Fruit fly (Drosophila melanogaster) whole organism, embryonic: ENCODE measurements around the gene trk.

Source experiments
- Bdp1 ChIP-seq: fragments of 200-800 bp; sonication (Bioruptor generic); optimal IDR thresholded peaks from 3 replicates; lab custom pipeline; 2016; ENCODE audit warnings: missing biosample characterization, missing genetic modification characterization
- CG10543 ChIP-seq: fragments of 200-800 bp; sonication (Bioruptor generic); optimal IDR thresholded peaks from 3 replicates; lab custom pipeline; 2017; ENCODE audit warnings: missing biosample characterization, mild to moderate bottlenecking, missing genetic modification characterization, moderate library complexity
- CG13296 ChIP-seq: fragments of 200-800 bp; sonication (Bioruptor generic); optimal IDR thresholded peaks from 3 replicates; lab custom pipeline; 2018; ENCODE audit warnings: missing biosample characterization, mild to moderate bottlenecking, missing genetic modification characterization
- CG15073 ChIP-seq: fragments of 200-800 bp; sonication (Bioruptor generic); optimal IDR thresholded peaks from 2 replicates; lab custom pipeline; 2016; ENCODE audit warnings: missing biosample characterization, missing genetic modification characterization
- CG15479 ChIP-seq: fragments of 200-800 bp; sonication (Bioruptor generic); optimal IDR thresholded peaks from 3 replicates; lab custom pipeline; 2019; ENCODE audit warnings: missing biosample characterization, mild to moderate bottlenecking, missing genetic modification characterization, moderate library complexity
- CG15696 ChIP-seq: fragments of 200-800 bp; sonication (Bioruptor generic); optimal IDR thresholded peaks from 2 replicates; lab custom pipeline; 2019; ENCODE audit warnings: missing biosample characterization, mild to moderate bottlenecking, missing genetic modification characterization, moderate library complexity
- CG1647 ChIP-seq: fragments of 200-800 bp; sonication (Bioruptor generic); optimal IDR thresholded peaks from 3 replicates; lab custom pipeline; 2016; ENCODE audit warnings: missing biosample characterization, missing genetic modification characterization
- CG16815 ChIP-seq: fragments of 200-800 bp; sonication (Bioruptor generic); optimal IDR thresholded peaks from 3 replicates; lab custom pipeline; 2017; ENCODE audit warnings: missing biosample characterization, mild to moderate bottlenecking, missing genetic modification characterization
- CG17359 ChIP-seq: fragments of 200-800 bp; sonication (Bioruptor generic); optimal IDR thresholded peaks from 3 replicates; lab custom pipeline; 2018; ENCODE audit warnings: missing biosample characterization, mild to moderate bottlenecking, missing genetic modification characterization, moderate library complexity
- CG17385 ChIP-seq: fragments of 200-800 bp; sonication (Bioruptor generic); optimal IDR thresholded peaks from 3 replicates; lab custom pipeline; 2018; ENCODE audit warnings: missing biosample characterization, mild to moderate bottlenecking, missing genetic modification characterization
- CG17829 ChIP-seq: fragments of 200-800 bp; optimal IDR thresholded peaks from 2 replicates; lab custom pipeline; 2019; ENCODE audit warnings: missing biosample characterization, mild to moderate bottlenecking, missing genetic modification characterization, moderate library complexity
- CG1832 ChIP-seq: fragments of 200-800 bp; sonication (Bioruptor generic); optimal IDR thresholded peaks from 2 replicates; lab custom pipeline; 2017; ENCODE audit warnings: missing biosample characterization, mild to moderate bottlenecking, missing genetic modification characterization, inconsistent platforms
- CG2129 ChIP-seq: fragments of 200-800 bp; sonication (Bioruptor generic); IDR thresholded peaks from 2 replicates; pipeline ENCODE4 v1.3.6; 2022; ENCODE audit warnings: missing biosample characterization, missing genetic modification characterization; ENCODE audit not compliant: partially characterized antibody
- CG43689 ChIP-seq: fragments of 200-800 bp; sonication (Bioruptor generic); IDR thresholded peaks from 2 replicates; pipeline ENCODE4 v1.3.6; 2022; ENCODE audit warnings: missing biosample characterization, missing genetic modification characterization
- CG6254 ChIP-seq: fragments of 200-800 bp; sonication (Bioruptor generic); optimal IDR thresholded peaks from 3 replicates; lab custom pipeline; 2017; ENCODE audit warnings: mild to moderate bottlenecking, missing biosample characterization, missing genetic modification reagents, missing genetic modification characterization
- CG6813 ChIP-seq: fragments of 200-800 bp; sonication (Bioruptor generic); optimal IDR thresholded peaks from 2 replicates; lab custom pipeline; 2017; ENCODE audit warnings: missing biosample characterization, missing genetic modification characterization, mild to moderate bottlenecking, moderate library complexity, missing genetic modification reagents
- CTCF ChIP-seq: fragments of 200-800 bp; sonication (Bioruptor generic); optimal IDR thresholded peaks from 2 replicates; lab custom pipeline; 2017; ENCODE audit warnings: missing biosample characterization, mild to moderate bottlenecking, missing genetic modification characterization, moderate library complexity
- CoRest ChIP-seq: fragments of 200-800 bp; sonication (Bioruptor generic); optimal IDR thresholded peaks from 3 replicates; lab custom pipeline; 2018; ENCODE audit warnings: missing biosample characterization, mild to moderate bottlenecking, missing genetic modification characterization, moderate library complexity
- Deaf1 ChIP-seq: fragments of 200-800 bp; optimal IDR thresholded peaks from 3 replicates; lab custom pipeline; 2019; ENCODE audit warnings: missing biosample characterization, mild to moderate bottlenecking, missing genetic modification characterization, moderate library complexity
- Doc2 ChIP-seq: fragments of 200-800 bp; sonication (Bioruptor generic); IDR thresholded peaks from 2 replicates; pipeline ENCODE4 v1.3.6; 2022; ENCODE audit warnings: missing biosample characterization, missing genetic modification characterization
- HLHmδ ChIP-seq: fragments of 200-800 bp; sonication (Bioruptor generic); optimal IDR thresholded peaks from 2 replicates; lab custom pipeline; 2018; ENCODE audit warnings: missing biosample characterization, mild to moderate bottlenecking, missing genetic modification characterization, moderate library complexity
- Lhr ChIP-seq: fragments of 200-800 bp; sonication (Bioruptor generic); optimal IDR thresholded peaks from 3 replicates; lab custom pipeline; 2017; ENCODE audit warnings: mild to moderate bottlenecking, missing biosample characterization, missing genetic modification reagents, missing genetic modification characterization
- Lim3 ChIP-seq: fragments of 200-800 bp; sonication (Bioruptor generic); IDR thresholded peaks from 2 replicates; pipeline ENCODE4 v1.3.6; 2022; ENCODE audit warnings: missing biosample characterization, missing genetic modification characterization
- Sry-β ChIP-seq: fragments of 200-800 bp; sonication (Bioruptor generic); optimal IDR thresholded peaks from 2 replicates; lab custom pipeline; 2018; ENCODE audit warnings: missing biosample characterization, mild to moderate bottlenecking, missing genetic modification characterization, moderate library complexity
- TFAM ChIP-seq: fragments of 200-800 bp; sonication (Bioruptor generic); optimal IDR thresholded peaks from 2 replicates; lab custom pipeline; 2017; ENCODE audit warnings: missing biosample characterization, missing genetic modification characterization, inconsistent platforms
- Trl ChIP-seq, 3 experiments: fragments of >200 bp in 2 of 3; fragments of 200-800 bp in 1 of 3; sonication (Bioruptor generic) in 1 of 3; optimal IDR thresholded peaks; 2 replicates in 1 of 3; 3 replicates in 2 of 3; lab custom pipeline; 2016 to 2017; ENCODE audit warnings: missing biosample characterization in 1 of 3, missing genetic modification characterization in 1 of 3
- bab2 ChIP-seq: fragments of 200-800 bp; sonication (Bioruptor generic); optimal IDR thresholded peaks from 2 replicates; lab custom pipeline; 2016; ENCODE audit warnings: missing biosample characterization, missing genetic modification characterization
- cas ChIP-seq: fragments of 200-800 bp; sonication (Bioruptor generic); IDR thresholded peaks from 2 replicates; pipeline ENCODE4 v1.3.6; 2022; ENCODE audit warnings: missing biosample characterization, missing genetic modification characterization
- caup ChIP-seq: fragments of 200-800 bp; sonication (Bioruptor generic); optimal IDR thresholded peaks from 3 replicates; lab custom pipeline; 2017; ENCODE audit warnings: missing biosample characterization, mild to moderate bottlenecking, missing genetic modification characterization, moderate library complexity; ENCODE audit not compliant: severe bottlenecking
- chinmo ChIP-seq: fragments of 200-800 bp; sonication (Bioruptor generic); IDR thresholded peaks from 4 replicates; pipeline ENCODE4 v1.3.6; 2022; ENCODE audit warnings: missing biosample characterization, missing genetic modification characterization; ENCODE audit not compliant: partially characterized antibody
- ems ChIP-seq: fragments of 200-800 bp; sonication (Bioruptor generic); optimal IDR thresholded peaks from 3 replicates; lab custom pipeline; 2016; ENCODE audit warnings: missing biosample characterization, missing genetic modification characterization
- exex ChIP-seq: fragments of 200-800 bp; sonication (Bioruptor generic); optimal IDR thresholded peaks from 4 replicates; lab custom pipeline; 2018; ENCODE audit warnings: missing biosample characterization, mild to moderate bottlenecking, missing genetic modification characterization, moderate library complexity
- fd96Cb ChIP-seq: fragments of 200-800 bp; sonication (Bioruptor generic); optimal IDR thresholded peaks from 2 replicates; lab custom pipeline; 2018; ENCODE audit warnings: missing biosample characterization, mild to moderate bottlenecking, missing genetic modification characterization, moderate library complexity
- gt ChIP-seq: fragments of 200-800 bp; sonication (Bioruptor generic); IDR thresholded peaks from 2 replicates; pipeline ENCODE4 v1.3.6; 2022; ENCODE audit warnings: missing biosample characterization, missing genetic modification characterization
- ham ChIP-seq: fragments of 200-800 bp; sonication (Bioruptor generic); IDR thresholded peaks from 2 replicates; pipeline ENCODE4 v1.3.6; 2022; ENCODE audit warnings: missing biosample characterization, missing genetic modification characterization
- hth ChIP-seq: fragments of >200 bp; optimal IDR thresholded peaks from 2 replicates; lab custom pipeline; 2017; ENCODE audit warnings: inconsistent platforms
- lab ChIP-seq: fragments of 200-800 bp; sonication (Bioruptor generic); optimal IDR thresholded peaks from 3 replicates; lab custom pipeline; 2017; ENCODE audit warnings: missing biosample characterization, missing genetic modification characterization, mild to moderate bottlenecking, moderate library complexity, missing genetic modification reagents
- lmd ChIP-seq: fragments of 200-800 bp; sonication (Bioruptor generic); IDR thresholded peaks from 2 replicates; pipeline ENCODE4 v1.3.6; 2022; ENCODE audit warnings: missing biosample characterization, missing genetic modification characterization
- mirr ChIP-seq: fragments of 200-800 bp; sonication (Bioruptor generic); optimal IDR thresholded peaks from 3 replicates; lab custom pipeline; 2018; ENCODE audit warnings: missing biosample characterization, mild to moderate bottlenecking, missing genetic modification characterization
- nerfin-2 ChIP-seq: fragments of 200-800 bp; sonication (Bioruptor generic); IDR thresholded peaks from 2 replicates; pipeline ENCODE4 v1.3.6; 2022; ENCODE audit warnings: missing biosample characterization, missing genetic modification characterization; ENCODE audit not compliant: partially characterized antibody
- otp ChIP-seq: fragments of 200-800 bp; sonication (Bioruptor generic); IDR thresholded peaks from 3 replicates; pipeline ENCODE4, ENCODE4 v1.3.6; 2022; ENCODE audit warnings: missing biosample characterization, missing genetic modification characterization
- psq ChIP-seq: fragments of 200-800 bp; sonication (Bioruptor generic); optimal IDR thresholded peaks from 2 replicates; lab custom pipeline; 2017; ENCODE audit warnings: missing biosample characterization, missing genetic modification characterization
- ro ChIP-seq: fragments of 200-800 bp; sonication (Bioruptor generic); IDR thresholded peaks from 2 replicates; pipeline ENCODE4 v1.3.6; 2022; ENCODE audit warnings: missing biosample characterization, missing genetic modification characterization
- sens-2 ChIP-seq: fragments of 200-800 bp; sonication (Bioruptor generic); IDR thresholded peaks from 2 replicates; pipeline ENCODE4 v1.3.6; 2022; ENCODE audit warnings: missing biosample characterization, missing genetic modification characterization
- sima ChIP-seq: fragments of 200-800 bp; sonication (Bioruptor generic); optimal IDR thresholded peaks from 2 replicates; lab custom pipeline; 2016; ENCODE audit warnings: missing biosample characterization, missing genetic modification characterization
- tup ChIP-seq: fragments of 200-800 bp; sonication (Bioruptor generic); optimal IDR thresholded peaks from 2 replicates; lab custom pipeline; 2016; ENCODE audit warnings: missing biosample characterization, mild to moderate bottlenecking, missing genetic modification characterization, moderate library complexity
- vnd ChIP-seq: fragments of 200-800 bp; sonication (Bioruptor generic); IDR thresholded peaks from 3 replicates; pipeline ENCODE4 v1.3.6; 2022; ENCODE audit warnings: missing biosample characterization, missing genetic modification characterization; ENCODE audit not compliant: partially characterized antibody
- zen ChIP-seq: fragments of 200-800 bp; sonication (Bioruptor generic); optimal IDR thresholded peaks from 3 replicates; lab custom pipeline; 2018; ENCODE audit warnings: missing biosample characterization, mild to moderate bottlenecking, missing genetic modification characterization, moderate library complexity
- zfh1 ChIP-seq: fragments of 200-800 bp; sonication (Bioruptor generic); IDR thresholded peaks from 3 replicates; pipeline ENCODE4 v1.3.6; 2022; ENCODE audit warnings: missing biosample characterization, missing genetic modification characterization

Gene trk

dm6 chr2L:10321612-10322011, 49.5 kb upstream of the trk start (continued):
- TF ChIP-seq CG15479 (no peak), exex (peak; percentile 65), bab2 (GFP tag; lab: Kevin White, UChicago) (no peak), CG16815 (GFP tag; lab: Kevin White, UChicago) (no peak), caup (peak; percentile 36), zen (tag; lab: Kevin White, UChicago) (no peak), Deaf1 (peak; percentile 94), Bdp1 (GFP tag; lab: Kevin White, UChicago) (no peak), chinmo (GFP tag; lab: Robert Waterston, UW) (peak; percentile 89; the same call in 2 of the 4 replicates), mirr (GFP tag; lab: Kevin White, UChicago) (peak; percentile 91), HLHmδ (GFP tag; lab: Kevin White, UChicago) (no peak)

dm6 chr2L:10321036-10321583, 49.0 kb upstream of the trk start:
- TF ChIP-seq hth (lab: Kevin White, UChicago), result no peak
- TF ChIP-seq cas (GFP tag; lab: Robert Waterston, UW), result no peak
- TF ChIP-seq Deaf1, result no peak
- no peak for TF ChIP-seq CG13296 (GFP tag; lab: Kevin White, UChicago)
- no peak for TF ChIP-seq CG43689 (GFP tag; lab: Robert Waterston, UW)
- no peak for TF ChIP-seq CG2129
- TF ChIP-seq CG6813 (GFP tag; lab: Kevin White, UChicago), result no peak
- TF ChIP-seq CG10543 (GFP tag; lab: Kevin White, UChicago), result no peak
- TF ChIP-seq CoRest, result no peak
- no peak for TF ChIP-seq TFAM (GFP tag; lab: Kevin White, UChicago)
- no peak for TF ChIP-seq CG1647 (GFP tag; lab: Kevin White, UChicago)
- peak; percentile 75 for TF ChIP-seq vnd (GFP tag; lab: Robert Waterston, UW)
- no peak for TF ChIP-seq ro (GFP tag; lab: Robert Waterston, UW)
- TF ChIP-seq sima, result no peak
- no peak for TF ChIP-seq CG15073 (GFP tag; lab: Kevin White, UChicago)
- no peak for TF ChIP-seq Doc2 (GFP tag; lab: Robert Waterston, UW)
- no peak for TF ChIP-seq CTCF (GFP tag; lab: Kevin White, UChicago)
- no peak for TF ChIP-seq ham (GFP tag; lab: Robert Waterston, UW)
- no peak for TF ChIP-seq Sry-β (GFP tag; lab: Kevin White, UChicago)
- TF ChIP-seq ems (GFP tag; lab: Kevin White, UChicago), result no peak
- TF ChIP-seq lmd (GFP tag; lab: Robert Waterston, UW), result no peak; the same call in 1 of the 2 replicates
- no peak for TF ChIP-seq Trl (optimal IDR thresholded peaks at IDR 0.05; lab: Kevin White, UChicago)
- no peak for TF ChIP-seq Trl (GFP tag; optimal IDR thresholded peaks at IDR 0.05; lab: Kevin White, UChicago)
- no peak for TF ChIP-seq CG17359 (tag; lab: Kevin White, UChicago)
- TF ChIP-seq CG17385 (GFP tag; lab: Kevin White, UChicago), result no peak
- TF ChIP-seq Lhr (GFP tag; lab: Kevin White, UChicago), result no peak
- TF ChIP-seq Lim3 (GFP tag; lab: Robert Waterston, UW), result no peak
- TF ChIP-seq tup, result no peak
- TF ChIP-seq gt, result no peak
- TF ChIP-seq lab, result no peak
- peak; percentile 60 for TF ChIP-seq nerfin-2 (GFP tag; lab: Robert Waterston, UW)
- no peak for TF ChIP-seq fd96Cb (tag; lab: Kevin White, UChicago)
- no peak for TF ChIP-seq CG1832 (GFP tag; lab: Kevin White, UChicago)
- TF ChIP-seq zfh1 (GFP tag; lab: Robert Waterston, UW), result no peak
- TF ChIP-seq CG6254 (GFP tag; lab: Kevin White, UChicago), result peak; percentile 1
- no peak for TF ChIP-seq otp (GFP tag; lab: Robert Waterston, UW)
- TF ChIP-seq psq, result no peak
- TF ChIP-seq CG15696 (tag; lab: Kevin White, UChicago), result peak; percentile 25
- TF ChIP-seq sens-2, result no peak
- peak; percentile 9 for TF ChIP-seq CG17829 (tag; lab: Kevin White, UChicago)
